Worm (Caenorhabditis elegans) whole organism, L4 larva: ENCODE measurements around the gene ZK370.4.

Source experiments
- aly-2 ChIP-seq: sonication (generic microtip); optimal IDR thresholded peaks from 2 replicates; lab custom pipeline; 2018; ENCODE audit warnings: missing biosample characterization, missing genetic modification characterization
- ceh-62 ChIP-seq: sonication (generic microtip); optimal IDR thresholded peaks from 2 replicates; lab custom pipeline; 2017; ENCODE audit warnings: missing biosample characterization, missing genetic modification characterization
- daf-8 ChIP-seq: fragments of 200-800 bp; sonication (Bioruptor generic); IDR thresholded peaks from 2 replicates; pipeline ENCODE4 v1.3.6; 2022; ENCODE audit warnings: missing genetic modification characterization, missing compliant biosample characterization
- fos-1 ChIP-seq: fragments of 150-350 bp; optimal IDR thresholded peaks from 2 replicates; lab custom pipeline; 2014; ENCODE audit warnings: missing biosample characterization, missing genetic modification characterization
- hif-1 ChIP-seq, 2 experiments: sonication (generic microtip); optimal IDR thresholded peaks; 2 replicates each; lab custom pipeline; 2016 to 2017; ENCODE audit warnings: missing compliant biosample characterization in 2 of 2, missing genetic modification characterization in 2 of 2, missing genetic modification reagents in 2 of 2, missing genotype in 2 of 2, mild to moderate bottlenecking in 1 of 2
- lsy-2 ChIP-seq, 2 experiments: fragments of 150-350 bp in 1 of 2; sonication (generic microtip) in 1 of 2; optimal IDR thresholded peaks; 2 replicates each; lab custom pipeline; 2014 to 2017; ENCODE audit warnings: missing biosample characterization in 2 of 2, missing genetic modification characterization in 2 of 2
- mdl-1 ChIP-seq, 2 experiments: fragments of 150-350 bp in 1 of 2; sonication (generic microtip) in 1 of 2; optimal IDR thresholded peaks; 2 replicates each; lab custom pipeline; 2014 to 2017; ENCODE audit warnings: missing biosample characterization in 2 of 2, missing genetic modification characterization in 2 of 2
- nhr-77 ChIP-seq: fragments of 150-350 bp; optimal IDR thresholded peaks from 2 replicates; lab custom pipeline; 2014; ENCODE audit warnings: missing biosample characterization, missing genetic modification characterization
- pqm-1 ChIP-seq: sonication (generic microtip); optimal IDR thresholded peaks from 2 replicates; lab custom pipeline; 2017; ENCODE audit warnings: missing biosample characterization, missing genetic modification characterization
- skn-1 ChIP-seq: fragments of 150-350 bp; optimal IDR thresholded peaks from 2 replicates; lab custom pipeline; 2014; ENCODE audit warnings: missing biosample characterization, missing genetic modification characterization
- unc-130 ChIP-seq: sonication (generic microtip); optimal IDR thresholded peaks from 2 replicates; lab custom pipeline; 2016; ENCODE audit warnings: missing genetic modification reagents, missing genetic modification characterization, missing compliant biosample characterization

DNA sequence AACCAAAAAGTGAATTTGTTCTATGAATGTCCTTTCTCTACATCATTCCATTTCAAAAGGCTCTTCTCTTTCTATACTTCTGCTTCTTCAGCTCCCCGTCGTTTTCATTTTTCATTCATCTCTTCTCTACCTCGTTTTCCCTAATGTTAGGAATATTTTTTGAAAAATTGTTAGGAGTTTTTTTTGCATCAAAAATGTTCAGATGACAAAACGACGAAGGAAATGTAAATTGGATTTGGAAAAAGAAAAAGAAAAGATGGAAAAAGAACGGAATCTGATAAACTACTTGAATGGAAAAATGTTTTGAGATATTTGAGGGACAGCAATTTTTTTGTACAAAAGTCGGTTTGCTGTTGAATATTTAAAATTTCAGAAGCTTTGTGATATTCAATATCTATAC lies 13.6 kb upstream of the ZK370.4 start:
- TF ChIP-seq fos-1 (tag; lab: Kevin White, UChicago), result no peak
- TF ChIP-seq lsy-2 (tag; optimal IDR thresholded peaks at IDR 0.05; lab: Kevin White, UChicago), result no peak
- TF ChIP-seq ceh-62 (tag; lab: Kevin White, UChicago), result no peak
- TF ChIP-seq mdl-1 (tag; optimal IDR thresholded peaks at IDR 0.05; lab: Kevin White, UChicago), result no peak
- no peak for TF ChIP-seq daf-8 (GFP tag; lab: Robert Waterston, UW)
- TF ChIP-seq pqm-1 (tag; lab: Kevin White, UChicago), result no peak
- TF ChIP-seq aly-2, result no peak
- no peak for TF ChIP-seq hif-1 (tag; optimal IDR thresholded peaks at IDR 0.05; lab: Kevin White, UChicago)
- no peak for TF ChIP-seq unc-130
- no peak for TF ChIP-seq skn-1 (tag; lab: Kevin White, UChicago)
- no peak for TF ChIP-seq nhr-77
